Fruit fly (Drosophila melanogaster) Kc167 (cell line): ENCODE data around the gene CG42659.

Source experiments
- Myc ChIP-seq: fragments of >200 bp; optimal IDR thresholded peaks from 2 replicates; lab custom pipeline; 2017; ENCODE audit warnings: missing external identifiers
- Sin3A ChIP-seq: fragments of >200 bp; optimal IDR thresholded peaks from 2 replicates; lab custom pipeline; 2018; ENCODE audit warnings: missing external identifiers
- h ChIP-seq: fragments of >200 bp; optimal IDR thresholded peaks from 3 replicates; lab custom pipeline; 2018; ENCODE audit warnings: missing external identifiers
- insv ChIP-seq: fragments of >200 bp; optimal IDR thresholded peaks from 3 replicates; lab custom pipeline; 2018; ENCODE audit warnings: missing external identifiers
- psq ChIP-seq: fragments of >200 bp; optimal IDR thresholded peaks from 2 replicates; lab custom pipeline; 2017; ENCODE audit warnings: missing external identifiers
- ttk ChIP-seq: sonication (Bioruptor generic); optimal IDR thresholded peaks from 2 replicates; lab custom pipeline; 2017; ENCODE audit warnings: missing external identifiers

CG42659 gene

DNA sequence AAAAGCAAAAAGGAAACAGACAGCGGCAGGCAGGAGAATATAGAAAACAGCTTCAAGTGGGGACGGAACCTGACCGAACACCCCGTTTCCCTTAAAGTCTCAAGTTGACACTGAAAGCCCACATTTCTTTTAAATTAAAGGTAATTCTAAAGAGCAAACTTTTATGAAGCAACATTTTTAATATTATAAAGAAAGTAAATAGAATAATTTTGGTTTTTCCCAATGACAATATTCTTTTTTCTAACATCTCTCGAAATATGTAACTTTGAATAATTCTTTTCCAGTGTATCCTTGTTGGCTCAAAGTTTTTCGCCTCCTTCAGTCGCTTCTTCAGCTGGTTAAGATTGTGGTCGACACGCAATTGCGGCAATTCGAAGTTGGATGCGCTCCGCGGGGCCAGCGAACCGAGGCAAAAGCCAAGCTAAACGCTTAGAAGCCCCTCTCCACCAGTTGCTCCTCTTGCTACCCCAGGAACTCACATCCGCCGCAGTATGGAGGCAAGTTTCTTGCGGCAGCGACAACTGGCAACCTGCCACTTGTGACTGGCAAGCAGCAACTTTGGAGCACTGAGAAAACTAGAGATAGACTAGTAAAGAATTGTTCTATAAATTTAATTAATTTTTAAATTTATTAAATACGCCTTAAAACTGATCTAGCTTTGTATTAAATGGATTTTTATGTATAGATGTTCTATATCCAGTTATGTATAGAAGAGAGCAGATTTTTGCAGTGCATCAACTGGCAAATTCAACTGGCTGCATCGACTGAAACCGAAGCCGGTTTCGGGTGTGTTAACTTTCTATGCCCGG, 3.9 kb upstream of the CG42659 start:
- TF ChIP-seq ttk (lab: Kevin White, UChicago): no peak
- TF ChIP-seq Myc (lab: Kevin White, UChicago): no peak
- TF ChIP-seq psq (lab: Kevin White, UChicago): no peak
- TF ChIP-seq insv (lab: Kevin White, UChicago): no peak
- TF ChIP-seq Sin3A (lab: Kevin White, UChicago): no peak
- TF ChIP-seq h: no peak

DNA sequence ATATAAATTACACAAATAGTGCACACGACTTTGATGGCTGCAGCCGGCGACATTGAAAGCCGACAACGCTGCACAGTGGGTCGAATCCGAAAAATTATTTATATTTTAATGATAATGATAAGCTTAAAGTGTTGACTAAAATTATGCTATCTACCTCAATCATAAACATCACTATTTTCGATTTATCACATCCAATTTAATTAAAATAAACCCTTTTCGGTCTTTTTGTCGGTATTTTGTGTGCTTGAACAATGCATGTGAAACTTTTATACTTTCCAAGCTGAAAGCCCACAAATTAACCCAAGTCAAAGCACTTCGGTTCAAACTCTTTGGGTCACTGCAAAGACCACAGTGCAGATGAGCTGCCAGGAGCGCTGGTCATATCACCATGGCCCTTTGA, 1.7 kb upstream of the CG42659 start:
- TF ChIP-seq psq (lab: Kevin White, UChicago): no peak
- no peak for TF ChIP-seq h
- no peak for TF ChIP-seq insv (lab: Kevin White, UChicago)
- TF ChIP-seq Myc (lab: Kevin White, UChicago): no peak
- TF ChIP-seq Sin3A (lab: Kevin White, UChicago): no peak
- no peak for TF ChIP-seq ttk (lab: Kevin White, UChicago)

DNA sequence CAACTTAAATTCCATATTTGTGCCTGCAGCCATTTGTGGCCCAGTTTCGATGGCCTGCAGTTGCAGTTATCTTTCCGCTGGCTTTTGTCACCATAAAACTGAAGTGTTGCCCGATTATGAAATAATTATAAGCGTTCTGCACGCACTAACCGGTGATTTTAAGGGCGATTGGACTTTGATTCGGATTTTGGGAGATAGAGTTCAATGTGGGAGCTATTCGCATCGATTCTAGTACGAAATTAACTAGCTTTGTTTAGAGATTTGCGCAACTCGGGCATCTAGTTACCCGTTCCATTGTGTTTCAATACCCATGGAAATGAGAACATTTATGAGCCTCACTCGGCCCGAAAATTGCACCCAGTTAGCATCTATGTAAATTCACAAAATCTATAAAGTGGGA, 833 bp upstream of the CG42659 start, which contains the start of gene CG5693:
Gene CG5693, plus strand, starts transcription at position 301 of the 400 bp plus-strand sequence.
- TF ChIP-seq psq (lab: Kevin White, UChicago) (no peak), Myc (lab: Kevin White, UChicago) (no peak), insv (lab: Kevin White, UChicago) (no peak), Sin3A (lab: Kevin White, UChicago) (no peak), ttk (lab: Kevin White, UChicago) (no peak), h (no peak)

DNA sequence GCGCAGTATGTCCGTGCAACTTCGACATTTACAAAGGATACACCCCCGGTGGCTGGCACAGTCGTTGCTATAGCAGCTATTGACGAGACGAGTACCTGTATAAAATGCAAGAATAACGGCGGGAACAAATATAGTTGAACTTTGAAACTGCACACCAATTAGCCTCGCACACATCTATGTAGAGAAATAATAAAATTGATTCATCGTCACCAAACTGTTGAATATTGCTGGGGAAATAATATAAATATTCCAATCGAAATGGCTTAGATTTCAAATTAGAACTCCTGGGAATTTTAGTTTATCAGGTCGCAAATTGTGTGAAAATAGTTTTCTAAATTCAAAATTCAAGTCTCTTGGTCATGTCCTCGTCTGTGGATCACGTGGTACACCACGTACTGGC, 475 bp downstream of the CG42659 start, which contains the start of the genes CG42634 and CG42635:
Gene CG42634, plus strand, starts transcription at position 301 of the 400 bp plus-strand sequence.
Gene CG42635, plus strand, starts transcription at position 301 of the 400 bp plus-strand sequence.
- TF ChIP-seq Sin3A (lab: Kevin White, UChicago) (no peak), ttk (lab: Kevin White, UChicago) (no peak), psq (lab: Kevin White, UChicago) (no peak), h (no peak), insv (lab: Kevin White, UChicago) (no peak), Myc (lab: Kevin White, UChicago) (no peak)

dm6 chr2L:18008653-18009052, 1.5 kb downstream of the CG42659 start, which contains the start of gene CG31740:
Gene CG31740 (plus strand): TSS chr2L:18008953.
- no peak for TF ChIP-seq ttk (lab: Kevin White, UChicago)
- no peak for TF ChIP-seq psq (lab: Kevin White, UChicago)
- no peak for TF ChIP-seq Myc (lab: Kevin White, UChicago)
- TF ChIP-seq Sin3A (lab: Kevin White, UChicago): no peak
- TF ChIP-seq h: no peak
- no peak for TF ChIP-seq insv (lab: Kevin White, UChicago)

DNA sequence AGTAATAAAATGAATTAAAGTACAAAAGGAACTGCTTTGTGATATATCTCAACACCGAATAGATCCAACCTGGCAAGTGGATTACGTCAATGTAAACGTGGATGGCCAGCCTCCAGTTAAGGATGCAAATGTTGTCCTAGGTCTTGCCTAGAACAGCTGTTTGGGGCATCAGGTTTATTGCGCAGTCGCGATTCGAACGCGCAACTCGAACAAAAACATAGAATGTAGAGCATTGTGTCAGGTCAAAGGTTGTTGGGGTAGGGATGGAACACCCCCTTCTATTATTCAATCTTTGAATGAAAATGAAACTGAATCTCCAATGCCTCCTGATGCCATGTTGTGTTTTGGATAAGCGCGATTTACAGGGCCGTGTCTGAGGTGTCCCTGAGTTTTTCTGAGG, 2.5 kb downstream of the CG42659 start:
- TF ChIP-seq psq (lab: Kevin White, UChicago) (no peak), ttk (lab: Kevin White, UChicago) (no peak), Myc (lab: Kevin White, UChicago) (no peak), insv (lab: Kevin White, UChicago) (no peak), Sin3A (lab: Kevin White, UChicago) (no peak), h (no peak)

DNA sequence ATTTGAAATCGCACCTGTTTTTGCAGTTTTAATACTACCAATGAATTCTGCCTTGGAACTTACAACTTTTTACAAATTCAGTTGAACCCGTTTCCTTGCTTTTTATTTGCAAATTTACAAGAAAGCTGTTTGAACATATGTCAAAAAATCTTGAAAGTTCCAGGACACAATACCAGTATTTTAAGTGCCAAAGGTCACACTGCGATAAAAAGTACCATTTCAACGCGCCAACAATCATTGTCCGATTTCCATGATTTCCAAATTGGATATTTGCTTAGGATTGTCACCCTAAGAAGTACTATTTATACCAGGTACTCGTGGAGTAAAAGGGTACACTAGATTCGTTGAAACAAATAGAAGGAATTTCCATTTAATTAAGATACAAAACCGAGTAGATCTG, 4.2 kb downstream of the CG42659 start, which contains the start of gene elfless:
Gene elfless, minus strand, starts transcription at position 101 of the 400 bp plus-strand sequence.
- TF ChIP-seq insv (lab: Kevin White, UChicago) (no peak), Myc (lab: Kevin White, UChicago) (no peak), Sin3A (lab: Kevin White, UChicago) (no peak), psq (lab: Kevin White, UChicago) (no peak), ttk (lab: Kevin White, UChicago) (no peak), h (no peak)

- TF ChIP-seq Sin3A (lab: Kevin White, UChicago) (no peak), Myc (lab: Kevin White, UChicago) (no peak), insv (lab: Kevin White, UChicago) (no peak), ttk (lab: Kevin White, UChicago) (no peak), h (no peak), psq (lab: Kevin White, UChicago) (no peak)
Measured at dm6 chr2L:18012168-18012567, 5.0 kb downstream of the CG42659 start, which contains the start of gene rdo. Gene rdo (plus strand): TSS chr2L:18012380.

DNA sequence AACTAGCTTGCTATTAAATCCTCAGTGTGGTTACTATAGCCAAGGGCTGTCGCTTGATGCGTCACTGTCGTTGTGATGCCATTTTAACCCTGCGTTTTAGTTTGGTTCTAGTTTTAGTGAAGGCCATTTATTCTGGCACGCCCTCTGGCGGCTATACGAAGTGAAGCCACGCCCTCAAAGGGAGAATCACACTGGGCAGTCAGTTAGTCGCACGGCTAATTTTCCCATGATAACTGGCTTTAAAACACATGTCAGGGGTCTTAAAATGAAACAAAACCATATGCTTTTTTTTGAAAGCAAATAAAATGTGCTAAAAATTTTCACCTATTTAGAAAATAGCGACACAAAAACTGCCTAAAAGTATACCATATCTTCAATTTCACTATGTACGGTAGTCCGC, 25.6 kb downstream of the CG42659 start:
- TF ChIP-seq h (no peak), Myc (lab: Kevin White, UChicago) (no peak), ttk (lab: Kevin White, UChicago) (no peak), Sin3A (lab: Kevin White, UChicago) (no peak), insv (lab: Kevin White, UChicago) (no peak), psq (lab: Kevin White, UChicago) (no peak)
